Fruit fly (Drosophila melanogaster) whole organism, embryonic: Measurements from ENCODE around the gene CoRest.

Experiments
- Awh ChIP-seq: fragments of 200-800 bp; sonication (Bioruptor generic); IDR thresholded peaks from 2 replicates; pipeline ENCODE4, ENCODE4 v1.3.6; 2022; ENCODE audit warnings: missing biosample characterization, missing genetic modification characterization
- BtbVII ChIP-seq: fragments of 200-800 bp; sonication (Bioruptor generic); optimal IDR thresholded peaks from 3 replicates; lab custom pipeline; 2017; ENCODE audit warnings: missing biosample characterization, mild to moderate bottlenecking, missing genetic modification characterization
- CG10543 ChIP-seq: fragments of 200-800 bp; sonication (Bioruptor generic); optimal IDR thresholded peaks from 3 replicates; lab custom pipeline; 2017; ENCODE audit warnings: missing biosample characterization, mild to moderate bottlenecking, missing genetic modification characterization, moderate library complexity
- CG10654 ChIP-seq: fragments of 200-800 bp; sonication (Bioruptor generic); optimal IDR thresholded peaks from 2 replicates; lab custom pipeline; 2016; ENCODE audit warnings: missing biosample characterization, missing genetic modification characterization
- CG11560 ChIP-seq: fragments of 200-800 bp; sonication (Bioruptor generic); IDR thresholded peaks from 3 replicates; pipeline ENCODE4 v1.3.6; 2022; ENCODE audit warnings: missing biosample characterization, missing genetic modification characterization
- CG13624 ChIP-seq: fragments of 200-800 bp; sonication (Bioruptor generic); optimal IDR thresholded peaks from 2 replicates; lab custom pipeline; 2016; ENCODE audit warnings: missing biosample characterization, missing genetic modification characterization
- CG14014 ChIP-seq: fragments of 200-800 bp; sonication (Bioruptor generic); IDR thresholded peaks from 2 replicates; pipeline ENCODE4 v1.3.6; 2022; ENCODE audit warnings: missing biosample characterization, missing genetic modification characterization
- CG14667 ChIP-seq: fragments of 200-800 bp; sonication (Bioruptor generic); IDR thresholded peaks from 2 replicates; pipeline ENCODE4 v1.3.6; 2022; ENCODE audit warnings: missing biosample characterization, missing genetic modification characterization
- CG1792 ChIP-seq: fragments of 200-800 bp; sonication (Bioruptor generic); optimal IDR thresholded peaks from 2 replicates; lab custom pipeline; 2016; ENCODE audit warnings: missing biosample characterization, missing genetic modification characterization
- CG18764 ChIP-seq: fragments of 200-800 bp; sonication (Bioruptor generic); optimal IDR thresholded peaks from 3 replicates; lab custom pipeline; 2016; ENCODE audit warnings: missing biosample characterization, missing genetic modification characterization
- CG2129 ChIP-seq: fragments of 200-800 bp; sonication (Bioruptor generic); IDR thresholded peaks from 2 replicates; pipeline ENCODE4 v1.3.6; 2022; ENCODE audit warnings: missing biosample characterization, missing genetic modification characterization; ENCODE audit not compliant: partially characterized antibody
- CG2678 ChIP-seq: fragments of 200-800 bp; sonication (Bioruptor generic); optimal IDR thresholded peaks from 3 replicates; lab custom pipeline; 2019; ENCODE audit warnings: missing biosample characterization, mild to moderate bottlenecking, missing genetic modification characterization, moderate library complexity
- CG30403 ChIP-seq: fragments of 200-800 bp; sonication (Bioruptor generic); optimal IDR thresholded peaks from 3 replicates; lab custom pipeline; 2016; ENCODE audit warnings: missing biosample characterization, missing genetic modification characterization
- CG6272 ChIP-seq: fragments of 200-800 bp; sonication (Bioruptor generic); IDR thresholded peaks from 2 replicates; pipeline ENCODE4 v1.3.6; 2022; ENCODE audit warnings: missing biosample characterization, missing genetic modification characterization
- CG6689 ChIP-seq: fragments of 200-800 bp; sonication (Bioruptor generic); IDR thresholded peaks from 2 replicates; pipeline ENCODE4 v1.3.6; 2022; ENCODE audit warnings: missing biosample characterization, missing genetic modification characterization
- CG8290 ChIP-seq, 3 experiments: fragments of 200-800 bp; sonication (Bioruptor generic); optimal IDR thresholded peaks; 2 replicates each; lab custom pipeline; 2016 to 2019; ENCODE audit warnings: missing biosample characterization in 3 of 3, missing genetic modification characterization in 3 of 3, mild to moderate bottlenecking in 2 of 3, moderate library complexity in 1 of 3
- CrebB ChIP-seq: fragments of 200-800 bp; sonication (Bioruptor generic); optimal IDR thresholded peaks from 3 replicates; lab custom pipeline; 2018; ENCODE audit warnings: missing biosample characterization, mild to moderate bottlenecking, missing genetic modification characterization
- D ChIP-seq, 2 experiments: fragments of 200-800 bp in 1 of 2; fragments of >200 bp in 1 of 2; sonication (Bioruptor generic) in 1 of 2; optimal IDR thresholded peaks; 2 replicates in 1 of 2; 3 replicates in 1 of 2; lab custom pipeline; 2017; ENCODE audit warnings: mild to moderate bottlenecking in 1 of 2, missing biosample characterization in 1 of 2, missing genetic modification characterization in 1 of 2, missing genetic modification reagents in 1 of 2
- Ets65A ChIP-seq: fragments of 200-800 bp; sonication (Bioruptor generic); peaks from one replicate; lab custom pipeline; 2016; ENCODE audit warnings: missing biosample characterization, missing genetic modification characterization
- H2.0 ChIP-seq: fragments of 200-800 bp; sonication (Bioruptor generic); IDR thresholded peaks from 2 replicates; pipeline ENCODE4 v1.3.6; 2022; ENCODE audit warnings: missing biosample characterization, missing genetic modification characterization
- HmgD ChIP-seq: fragments of 200-800 bp; sonication (Bioruptor generic); optimal IDR thresholded peaks from 3 replicates; lab custom pipeline; 2016; ENCODE audit warnings: missing biosample characterization, missing genetic modification characterization
- Nf-YC ChIP-seq: fragments of 200-800 bp; optimal IDR thresholded peaks from 3 replicates; lab custom pipeline; 2019; ENCODE audit warnings: missing biosample characterization, mild to moderate bottlenecking, missing genetic modification characterization, moderate library complexity
- Ptx1 ChIP-seq: fragments of 200-800 bp; sonication (Bioruptor generic); IDR thresholded peaks from 2 replicates; pipeline ENCODE4 v1.3.6; 2022; ENCODE audit warnings: missing biosample characterization, missing genetic modification characterization
- Rfx ChIP-seq: fragments of 200-800 bp; sonication (Bioruptor generic); IDR thresholded peaks from 2 replicates; pipeline ENCODE4 v1.3.6; 2022; ENCODE audit warnings: missing biosample characterization, missing genetic modification characterization
- Scr ChIP-seq: fragments of 200-800 bp; sonication (Bioruptor generic); IDR thresholded peaks from 2 replicates; pipeline ENCODE4 v1.3.6; 2022; ENCODE audit warnings: missing biosample characterization, missing genetic modification characterization; ENCODE audit not compliant: partially characterized antibody
- Sry-β ChIP-seq: fragments of 200-800 bp; sonication (Bioruptor generic); optimal IDR thresholded peaks from 2 replicates; lab custom pipeline; 2018; ENCODE audit warnings: missing biosample characterization, mild to moderate bottlenecking, missing genetic modification characterization, moderate library complexity
- ash1 ChIP-seq: fragments of 200-800 bp; sonication (Bioruptor generic); optimal IDR thresholded peaks from 2 replicates; lab custom pipeline; 2018; ENCODE audit warnings: missing biosample characterization, mild to moderate bottlenecking, missing genetic modification characterization
- caup ChIP-seq: fragments of 200-800 bp; sonication (Bioruptor generic); optimal IDR thresholded peaks from 3 replicates; lab custom pipeline; 2017; ENCODE audit warnings: missing biosample characterization, mild to moderate bottlenecking, missing genetic modification characterization, moderate library complexity; ENCODE audit not compliant: severe bottlenecking
- chinmo ChIP-seq: fragments of 200-800 bp; sonication (Bioruptor generic); IDR thresholded peaks from 4 replicates; pipeline ENCODE4 v1.3.6; 2022; ENCODE audit warnings: missing biosample characterization, missing genetic modification characterization; ENCODE audit not compliant: partially characterized antibody
- corto ChIP-seq: fragments of 200-800 bp; sonication (Bioruptor generic); optimal IDR thresholded peaks from 2 replicates; lab custom pipeline; 2016; ENCODE audit warnings: missing biosample characterization, mild to moderate bottlenecking, missing genetic modification characterization, moderate library complexity
- da ChIP-seq: fragments of 200-800 bp; sonication (Bioruptor generic); optimal IDR thresholded peaks from 2 replicates; lab custom pipeline; 2016; ENCODE audit warnings: missing biosample characterization, missing genetic modification characterization
- dm ChIP-seq: fragments of 200-800 bp; sonication (Bioruptor generic); optimal IDR thresholded peaks from 3 replicates; lab custom pipeline; 2016; ENCODE audit warnings: missing biosample characterization, missing genetic modification characterization
- eve ChIP-seq, 2 experiments: fragments of >200 bp; optimal IDR thresholded peaks; 2 replicates each; lab custom pipeline; 2017; ENCODE audit warnings: missing biosample characterization in 2 of 2, missing genetic modification characterization in 2 of 2
- fd3F ChIP-seq: fragments of 200-800 bp; sonication (Bioruptor generic); optimal IDR thresholded peaks from 2 replicates; lab custom pipeline; 2018; ENCODE audit warnings: missing biosample characterization, mild to moderate bottlenecking, missing genetic modification characterization, moderate library complexity
- gcm2 ChIP-seq: fragments of 200-800 bp; sonication (Bioruptor generic); optimal IDR thresholded peaks from 2 replicates; lab custom pipeline; 2016; ENCODE audit warnings: missing biosample characterization, missing genetic modification characterization
- grau ChIP-seq: fragments of 200-800 bp; optimal IDR thresholded peaks from 3 replicates; lab custom pipeline; 2019; ENCODE audit warnings: missing biosample characterization, mild to moderate bottlenecking, missing genetic modification characterization, moderate library complexity
- grn ChIP-seq: fragments of 200-800 bp; sonication (Bioruptor generic); optimal IDR thresholded peaks from 3 replicates; lab custom pipeline; 2017; ENCODE audit warnings: missing biosample characterization, missing genetic modification characterization
- hbn ChIP-seq: fragments of 200-800 bp; sonication (Bioruptor generic); IDR thresholded peaks from 2 replicates; pipeline ENCODE4 v1.3.6; 2022; ENCODE audit warnings: missing biosample characterization, missing genetic modification characterization; ENCODE audit not compliant: partially characterized antibody
- hth ChIP-seq: fragments of >200 bp; optimal IDR thresholded peaks from 2 replicates; lab custom pipeline; 2017; ENCODE audit warnings: inconsistent platforms
- ind ChIP-seq: fragments of 200-800 bp; sonication (Bioruptor generic); optimal IDR thresholded peaks from 3 replicates; lab custom pipeline; 2016; ENCODE audit warnings: missing biosample characterization, missing genetic modification characterization
- jigr1 ChIP-seq: fragments of 200-800 bp; sonication (Bioruptor generic); IDR thresholded peaks from 3 replicates; pipeline ENCODE4 v1.3.6; 2022; ENCODE audit warnings: missing biosample characterization, missing genetic modification characterization
- nerfin-1 ChIP-seq: fragments of 200-800 bp; sonication (Bioruptor generic); optimal IDR thresholded peaks from 3 replicates; lab custom pipeline; 2019; ENCODE audit warnings: missing biosample characterization, mild to moderate bottlenecking, missing genetic modification characterization, moderate library complexity
- pita ChIP-seq: fragments of 200-800 bp; sonication (Bioruptor generic); optimal IDR thresholded peaks from 2 replicates; lab custom pipeline; 2017; ENCODE audit warnings: missing biosample characterization, mild to moderate bottlenecking, missing genetic modification characterization
- slbo ChIP-seq: fragments of 200-800 bp; sonication (Bioruptor generic); IDR thresholded peaks from 2 replicates; pipeline ENCODE4 v1.3.6; 2022; ENCODE audit warnings: missing biosample characterization, missing genetic modification characterization
- stc ChIP-seq: fragments of 200-800 bp; sonication (Bioruptor generic); IDR thresholded peaks from 2 replicates; pipeline ENCODE4 v1.3.6; 2022; ENCODE audit warnings: missing biosample characterization, missing genetic modification characterization
- stwl ChIP-seq: fragments of 200-800 bp; sonication (Bioruptor generic); optimal IDR thresholded peaks from 3 replicates; lab custom pipeline; 2018; ENCODE audit warnings: missing biosample characterization, mild to moderate bottlenecking, missing genetic modification characterization, moderate library complexity
- sug ChIP-seq: fragments of 200-800 bp; optimal IDR thresholded peaks from 2 replicates; lab custom pipeline; 2019; ENCODE audit warnings: missing biosample characterization, mild to moderate bottlenecking, missing genetic modification characterization, moderate library complexity
- tio ChIP-seq: fragments of 200-800 bp; sonication (Bioruptor generic); optimal IDR thresholded peaks from 2 replicates; lab custom pipeline; 2017; ENCODE audit warnings: missing biosample characterization, missing genetic modification characterization, inconsistent platforms
- zfh2 ChIP-seq: fragments of 200-800 bp; sonication (Bioruptor generic); optimal IDR thresholded peaks from 2 replicates; lab custom pipeline; 2016; ENCODE audit warnings: missing biosample characterization, missing genetic modification characterization

CoRest gene

DNA sequence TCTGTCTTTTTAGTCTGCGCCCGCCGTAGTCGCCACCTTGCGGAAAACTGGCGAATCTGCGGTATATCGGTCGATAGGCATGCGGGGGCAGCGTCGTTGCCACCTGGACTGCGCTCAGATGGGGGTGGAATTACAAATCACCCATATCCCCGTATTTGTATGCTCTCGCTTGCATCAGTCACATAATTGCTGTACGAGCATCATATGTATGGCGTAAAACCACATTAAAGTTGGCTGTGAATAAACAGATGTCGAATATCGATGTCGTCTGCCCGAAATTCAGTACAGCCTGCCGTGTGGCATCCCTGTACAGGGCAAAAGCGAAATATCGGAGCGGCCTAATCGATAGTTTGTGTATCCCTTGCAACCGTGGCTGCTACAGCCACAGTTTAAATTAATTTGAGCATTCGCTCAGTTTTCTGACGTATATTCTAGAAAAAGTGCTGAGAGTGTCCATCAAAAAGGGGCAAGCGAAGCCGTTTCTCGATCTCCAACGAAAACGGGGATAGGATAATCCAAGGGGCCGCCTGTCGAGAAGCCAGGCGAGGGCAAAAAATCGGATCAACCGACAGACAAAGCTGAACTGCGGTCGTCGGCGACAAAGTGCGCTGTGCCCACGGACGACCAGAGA is at the start of gene CoRest, which contains the start of gene Idh3a (continued):
- peak; percentile 86 for TF ChIP-seq Ets65A (GFP tag; lab: Kevin White, UChicago)
- TF ChIP-seq hth (lab: Kevin White, UChicago), result no peak
- TF ChIP-seq Rfx (GFP tag; lab: Robert Waterston, UW), result 0 out of 2 replicates have a peak, but pooled peaks have one; percentile 42
- peak; percentile 51 for TF ChIP-seq zfh2
- TF ChIP-seq Sry-β (GFP tag; lab: Kevin White, UChicago), result no peak
- TF ChIP-seq CG11560, result peak; percentile 57; the same call in 1 of the 3 replicates
- TF ChIP-seq CG18764 (GFP tag; lab: Kevin White, UChicago), result no peak
- TF ChIP-seq stc, result no peak
- peak; percentile 2 for TF ChIP-seq Nf-YC (tag; lab: Kevin White, UChicago)
- TF ChIP-seq nerfin-1, result peak; percentile 14
- TF ChIP-seq CG10543 (GFP tag; lab: Kevin White, UChicago), result peak; percentile 31
- TF ChIP-seq BtbVII (GFP tag; lab: Kevin White, UChicago), result no peak
- TF ChIP-seq stwl, result peak; percentile 28
- no peak for TF ChIP-seq eve (GFP tag; optimal IDR thresholded peaks at IDR 0.05; lab: Kevin White, UChicago)
- TF ChIP-seq slbo (GFP tag; lab: Robert Waterston, UW), result peak; percentile 39; the same call in 1 of the 2 replicates
- TF ChIP-seq Ptx1 (GFP tag; lab: Robert Waterston, UW), result peak; percentile 50
- TF ChIP-seq dm (GFP tag; lab: Kevin White, UChicago), result peak; percentile 37
- no peak for TF ChIP-seq ash1 (GFP tag; lab: Kevin White, UChicago)
- TF ChIP-seq CG2678 (tag; lab: Kevin White, UChicago), result no peak
- TF ChIP-seq CG30403 (GFP tag; lab: Kevin White, UChicago), result peak; percentile 15
- TF ChIP-seq pita (GFP tag; lab: Kevin White, UChicago), result no peak
- 0 out of 2 replicates have a peak, but pooled peaks have one; percentile 28 for TF ChIP-seq CG6689 (GFP tag; lab: Robert Waterston, UW)
- no peak for TF ChIP-seq tio (GFP tag; lab: Kevin White, UChicago)
- TF ChIP-seq Awh (GFP tag; lab: Robert Waterston, UW), result no peak
- TF ChIP-seq CG6272 (GFP tag; lab: Robert Waterston, UW), result peak; percentile 28; the same call in 1 of the 2 replicates
- no peak for TF ChIP-seq CG10654 (GFP tag; lab: Kevin White, UChicago)
- TF ChIP-seq corto (GFP tag; lab: Kevin White, UChicago), result no peak
- peak; percentile 81 for TF ChIP-seq Scr (GFP tag; lab: Robert Waterston, UW)
- TF ChIP-seq caup (GFP tag; lab: Kevin White, UChicago), result no peak
- TF ChIP-seq CG2129 (GFP tag; lab: Robert Waterston, UW), result peak; percentile 38; the same call in 1 of the 2 replicates
- TF ChIP-seq D (optimal IDR thresholded peaks at IDR 0.05; lab: Kevin White, UChicago), result no peak
- TF ChIP-seq D (GFP tag; optimal IDR thresholded peaks at IDR 0.05; lab: Kevin White, UChicago), result no peak
- no peak for TF ChIP-seq CG1792 (GFP tag; lab: Kevin White, UChicago)
- peak; percentile 33; the same call in 1 of the 2 replicates for TF ChIP-seq CG14014
- TF ChIP-seq grn, result no peak
- peak; percentile 16 for TF ChIP-seq CG13624 (GFP tag; lab: Kevin White, UChicago)
- 0 out of 2 replicates have a peak, but pooled peaks have one; percentile 21 for TF ChIP-seq H2.0
- peak; percentile 49 for TF ChIP-seq HmgD (GFP tag; lab: Kevin White, UChicago)
- TF ChIP-seq gcm2, result no peak
- no peak for TF ChIP-seq da (GFP tag; lab: Kevin White, UChicago)
- peak; percentile 65 for TF ChIP-seq sug
- TF ChIP-seq CG8290 (GFP tag; optimal IDR thresholded peaks at IDR 0.05; lab: Kevin White, UChicago), result peak; percentile 18
- no peak for TF ChIP-seq CG8290 (tag; optimal IDR thresholded peaks at IDR 0.05; lab: Kevin White, UChicago)
- TF ChIP-seq grau, result peak; percentile 21
- TF ChIP-seq jigr1 (GFP tag; lab: Robert Waterston, UW), result no peak
- TF ChIP-seq CG14667 (GFP tag; lab: Robert Waterston, UW), result no peak
- TF ChIP-seq CrebB, result no peak
- peak; percentile 47 for TF ChIP-seq ind
- peak; percentile 47; the same call in 1 of the 2 replicates for TF ChIP-seq hbn
- TF ChIP-seq fd3F (GFP tag; lab: Kevin White, UChicago), result no peak
- 0 out of 4 replicates have a peak, but pooled peaks have one; percentile 48 for TF ChIP-seq chinmo (GFP tag; lab: Robert Waterston, UW)
